Fruit fly (Drosophila melanogaster) Kc167 (cell line): ENCODE data around the gene bon.

ENCODE experiments used
- Myc ChIP-seq: fragments of >200 bp; optimal IDR thresholded peaks from 2 replicates; lab custom pipeline; 2017; ENCODE audit warnings: missing external identifiers
- Sin3A ChIP-seq: fragments of >200 bp; optimal IDR thresholded peaks from 2 replicates; lab custom pipeline; 2018; ENCODE audit warnings: missing external identifiers
- h ChIP-seq: fragments of >200 bp; optimal IDR thresholded peaks from 3 replicates; lab custom pipeline; 2018; ENCODE audit warnings: missing external identifiers
- insv ChIP-seq: fragments of >200 bp; optimal IDR thresholded peaks from 3 replicates; lab custom pipeline; 2018; ENCODE audit warnings: missing external identifiers
- psq ChIP-seq: fragments of >200 bp; optimal IDR thresholded peaks from 2 replicates; lab custom pipeline; 2017; ENCODE audit warnings: missing external identifiers
- ttk ChIP-seq: sonication (Bioruptor generic); optimal IDR thresholded peaks from 2 replicates; lab custom pipeline; 2017; ENCODE audit warnings: missing external identifiers

bon gene

dm6 chr3R:20592517-20593462 is at the start of gene bon, which contains the start of gene Pus1:
TSS of gene bon (plus strand) at chr3R:20593139.
TSS of gene Pus1 (minus strand) at chr3R:20592671.
- no peak for TF ChIP-seq insv (lab: Kevin White, UChicago)
- no peak for TF ChIP-seq psq (lab: Kevin White, UChicago)
- TF ChIP-seq ttk (lab: Kevin White, UChicago): no peak

dm6 chr3R:20543220-20543619 is 49.7 kb upstream of the bon start:
- TF ChIP-seq Sin3A (lab: Kevin White, UChicago) (no peak), h (lab: Kevin White, UChicago) (no peak), psq (lab: Kevin White, UChicago) (no peak), ttk (lab: Kevin White, UChicago) (no peak), Myc (lab: Kevin White, UChicago) (no peak), insv (lab: Kevin White, UChicago) (no peak)

- no peak for TF ChIP-seq ttk (lab: Kevin White, UChicago)
- TF ChIP-seq psq (lab: Kevin White, UChicago): no peak
- TF ChIP-seq h (lab: Kevin White, UChicago): no peak
- TF ChIP-seq Sin3A (lab: Kevin White, UChicago): no peak
- TF ChIP-seq insv (lab: Kevin White, UChicago): no peak
- TF ChIP-seq Myc (lab: Kevin White, UChicago): no peak
Measured at dm6 chr3R:20543719-20544118, 49.2 kb upstream of the bon start.

- TF ChIP-seq insv (lab: Kevin White, UChicago) (no peak), ttk (lab: Kevin White, UChicago) (no peak), psq (lab: Kevin White, UChicago) (no peak), Sin3A (lab: Kevin White, UChicago) (no peak), Myc (lab: Kevin White, UChicago) (no peak), h (lab: Kevin White, UChicago) (no peak)
Measured at dm6 chr3R:20544952-20545351, 48.0 kb upstream of the bon start.

dm6 chr3R:20545678-20546077 is 47.3 kb upstream of the bon start:
- TF ChIP-seq ttk (lab: Kevin White, UChicago) (no peak), psq (lab: Kevin White, UChicago) (no peak), insv (lab: Kevin White, UChicago) (no peak), Myc (lab: Kevin White, UChicago) (no peak), Sin3A (lab: Kevin White, UChicago) (no peak), h (lab: Kevin White, UChicago) (no peak)

- TF ChIP-seq psq (lab: Kevin White, UChicago) (no peak), ttk (lab: Kevin White, UChicago) (no peak), Myc (lab: Kevin White, UChicago) (no peak), Sin3A (lab: Kevin White, UChicago) (no peak), h (lab: Kevin White, UChicago) (no peak), insv (lab: Kevin White, UChicago) (no peak)
Measured at dm6 chr3R:20546662-20547620, 46.0 kb upstream of the bon start.

dm6 chr3R:20547758-20548157 is 45.2 kb upstream of the bon start:
- TF ChIP-seq h (lab: Kevin White, UChicago): no peak
- no peak for TF ChIP-seq Myc (lab: Kevin White, UChicago)
- no peak for TF ChIP-seq ttk (lab: Kevin White, UChicago)
- TF ChIP-seq insv (lab: Kevin White, UChicago): no peak
- TF ChIP-seq psq (lab: Kevin White, UChicago): no peak
- TF ChIP-seq Sin3A (lab: Kevin White, UChicago): no peak

dm6 chr3R:20548255-20548654 is 44.7 kb upstream of the bon start:
- no peak for TF ChIP-seq psq (lab: Kevin White, UChicago)
- no peak for TF ChIP-seq insv (lab: Kevin White, UChicago)
- no peak for TF ChIP-seq Sin3A (lab: Kevin White, UChicago)

dm6 chr3R:20549017-20549854 is 43.7 kb upstream of the bon start:
- no peak for TF ChIP-seq h (lab: Kevin White, UChicago)
- TF ChIP-seq insv (lab: Kevin White, UChicago): no peak
- TF ChIP-seq Sin3A (lab: Kevin White, UChicago): no peak
- TF ChIP-seq Myc (lab: Kevin White, UChicago): no peak
- TF ChIP-seq psq (lab: Kevin White, UChicago): no peak
- no peak for TF ChIP-seq ttk (lab: Kevin White, UChicago)
